Fruit fly (Drosophila melanogaster) whole organism, embryonic: ENCODE measurements around the gene CG42758.

ENCODE experiments used
- Asciz ChIP-seq: fragments of 200-800 bp; sonication (Bioruptor generic); optimal IDR thresholded peaks from 2 replicates; lab custom pipeline; 2017; ENCODE audit warnings: missing biosample characterization, mild to moderate bottlenecking, missing genetic modification characterization, missing genetic modification reagents
- CG16863 ChIP-seq: fragments of 200-800 bp; sonication (Bioruptor generic); optimal IDR thresholded peaks from 3 replicates; lab custom pipeline; 2016; ENCODE audit warnings: missing biosample characterization, missing genetic modification characterization
- CG17359 ChIP-seq: fragments of 200-800 bp; sonication (Bioruptor generic); optimal IDR thresholded peaks from 3 replicates; lab custom pipeline; 2018; ENCODE audit warnings: missing biosample characterization, mild to moderate bottlenecking, missing genetic modification characterization, moderate library complexity
- CG17829 ChIP-seq: fragments of 200-800 bp; optimal IDR thresholded peaks from 2 replicates; lab custom pipeline; 2019; ENCODE audit warnings: missing biosample characterization, mild to moderate bottlenecking, missing genetic modification characterization, moderate library complexity
- CG1832 ChIP-seq: fragments of 200-800 bp; sonication (Bioruptor generic); optimal IDR thresholded peaks from 2 replicates; lab custom pipeline; 2017; ENCODE audit warnings: missing biosample characterization, mild to moderate bottlenecking, missing genetic modification characterization, inconsistent platforms
- CG2199 ChIP-seq: fragments of 200-800 bp; sonication (Bioruptor generic); IDR thresholded peaks from 3 replicates; pipeline ENCODE4 v1.3.6; 2022; ENCODE audit warnings: missing biosample characterization, missing genetic modification characterization
- CG2712 ChIP-seq: fragments of 200-800 bp; optimal IDR thresholded peaks from 3 replicates; lab custom pipeline; 2019; ENCODE audit warnings: missing biosample characterization, mild to moderate bottlenecking, missing genetic modification characterization, moderate library complexity
- CG3065 ChIP-seq: fragments of 200-800 bp; sonication (Bioruptor generic); optimal IDR thresholded peaks from 2 replicates; lab custom pipeline; 2016; ENCODE audit warnings: missing biosample characterization, missing genetic modification characterization
- CG3163 ChIP-seq: fragments of 200-800 bp; sonication (Bioruptor generic); optimal IDR thresholded peaks from 3 replicates; lab custom pipeline; 2016; ENCODE audit warnings: missing biosample characterization, missing genetic modification characterization
- CG3281 ChIP-seq: fragments of 200-800 bp; sonication (Bioruptor generic); optimal IDR thresholded peaks from 3 replicates; lab custom pipeline; 2017; ENCODE audit warnings: missing biosample characterization, mild to moderate bottlenecking, missing genetic modification characterization
- CG34422 ChIP-seq: fragments of 200-800 bp; sonication (Bioruptor generic); IDR thresholded peaks from 3 replicates; pipeline ENCODE4 v1.3.6; 2022; ENCODE audit warnings: missing biosample characterization, missing genetic modification characterization
- CG3838 ChIP-seq: fragments of 200-800 bp; sonication (Bioruptor generic); optimal IDR thresholded peaks from 3 replicates; lab custom pipeline; 2016; ENCODE audit warnings: missing biosample characterization, missing genetic modification characterization
- CG4707 ChIP-seq: fragments of 200-800 bp; sonication (Bioruptor generic); optimal IDR thresholded peaks from 2 replicates; lab custom pipeline; 2018; ENCODE audit warnings: missing biosample characterization, mild to moderate bottlenecking, missing genetic modification characterization, moderate library complexity
- CG6254 ChIP-seq: fragments of 200-800 bp; sonication (Bioruptor generic); optimal IDR thresholded peaks from 3 replicates; lab custom pipeline; 2017; ENCODE audit warnings: mild to moderate bottlenecking, missing biosample characterization, missing genetic modification reagents, missing genetic modification characterization
- CG7928 ChIP-seq: fragments of 200-800 bp; sonication (Bioruptor generic); optimal IDR thresholded peaks from 2 replicates; lab custom pipeline; 2017; ENCODE audit warnings: missing biosample characterization, mild to moderate bottlenecking, missing genetic modification characterization
- CG9215 ChIP-seq: fragments of 200-800 bp; sonication (Bioruptor generic); IDR thresholded peaks from 2 replicates; pipeline ENCODE4 v1.3.6; 2022; ENCODE audit warnings: missing biosample characterization, missing genetic modification characterization
- CG9817 ChIP-seq: fragments of 200-800 bp; sonication (Bioruptor generic); optimal IDR thresholded peaks from 2 replicates; lab custom pipeline; 2018; ENCODE audit warnings: missing biosample characterization, mild to moderate bottlenecking, missing genetic modification characterization, moderate library complexity
- Dbx ChIP-seq: fragments of 200-800 bp; sonication (Bioruptor generic); IDR thresholded peaks from 3 replicates; pipeline ENCODE4 v1.3.6; 2022; ENCODE audit warnings: missing biosample characterization, missing genetic modification characterization
- H2.0 ChIP-seq: fragments of 200-800 bp; sonication (Bioruptor generic); IDR thresholded peaks from 2 replicates; pipeline ENCODE4 v1.3.6; 2022; ENCODE audit warnings: missing biosample characterization, missing genetic modification characterization
- HHEX ChIP-seq: fragments of 200-800 bp; sonication (Bioruptor generic); optimal IDR thresholded peaks from 3 replicates; lab custom pipeline; 2017; ENCODE audit warnings: missing biosample characterization, mild to moderate bottlenecking, missing genetic modification characterization, missing genetic modification reagents
- Hmr ChIP-seq: fragments of 200-800 bp; sonication (Bioruptor generic); optimal IDR thresholded peaks from 3 replicates; lab custom pipeline; 2017; ENCODE audit warnings: mild to moderate bottlenecking, missing biosample characterization, missing genetic modification reagents, missing genetic modification characterization
- NC2α ChIP-seq: fragments of 200-800 bp; sonication (Bioruptor generic); optimal IDR thresholded peaks from 2 replicates; lab custom pipeline; 2016; ENCODE audit warnings: missing biosample characterization, missing genetic modification characterization
- NK7.1 ChIP-seq: fragments of 200-800 bp; sonication (Bioruptor generic); optimal IDR thresholded peaks from 3 replicates; lab custom pipeline; 2016; ENCODE audit warnings: missing biosample characterization, missing genetic modification characterization
- Nf-YB ChIP-seq: fragments of 200-800 bp; sonication (Bioruptor generic); optimal IDR thresholded peaks from 3 replicates; lab custom pipeline; 2019; ENCODE audit warnings: missing biosample characterization, mild to moderate bottlenecking, missing genetic modification characterization, moderate library complexity
- Nf-YC ChIP-seq: fragments of 200-800 bp; optimal IDR thresholded peaks from 3 replicates; lab custom pipeline; 2019; ENCODE audit warnings: missing biosample characterization, mild to moderate bottlenecking, missing genetic modification characterization, moderate library complexity
- Oli ChIP-seq: fragments of 200-800 bp; sonication (Bioruptor generic); optimal IDR thresholded peaks from 2 replicates; lab custom pipeline; 2018; ENCODE audit warnings: missing biosample characterization, mild to moderate bottlenecking, missing genetic modification characterization, moderate library complexity
- Pdp1 ChIP-seq, 2 experiments: fragments of 200-800 bp; sonication (Bioruptor generic); optimal IDR thresholded peaks; 3 replicates each; lab custom pipeline; 2016; ENCODE audit warnings: missing biosample characterization in 2 of 2, missing genetic modification characterization in 2 of 2, mild to moderate bottlenecking in 1 of 2, moderate library complexity in 1 of 2
- abd-A ChIP-seq: fragments of 200-800 bp; sonication (Bioruptor generic); optimal IDR thresholded peaks from 3 replicates; lab custom pipeline; 2019; ENCODE audit warnings: missing biosample characterization, mild to moderate bottlenecking, missing genetic modification characterization, moderate library complexity
- chinmo ChIP-seq: fragments of 200-800 bp; sonication (Bioruptor generic); IDR thresholded peaks from 4 replicates; pipeline ENCODE4 v1.3.6; 2022; ENCODE audit warnings: missing biosample characterization, missing genetic modification characterization; ENCODE audit not compliant: partially characterized antibody
- ewg ChIP-seq: fragments of 200-800 bp; sonication (Bioruptor generic); optimal IDR thresholded peaks from 3 replicates; lab custom pipeline; 2017; ENCODE audit warnings: mild to moderate bottlenecking, missing biosample characterization, missing genetic modification reagents, missing genetic modification characterization
- gsb ChIP-seq: fragments of 200-800 bp; sonication (Bioruptor generic); IDR thresholded peaks from 2 replicates; pipeline ENCODE4 v1.3.6; 2022; ENCODE audit warnings: missing biosample characterization, missing genetic modification characterization
- hkb ChIP-seq, 2 experiments: fragments of 200-800 bp in 1 of 2; fragments of >200 bp in 1 of 2; sonication (Bioruptor generic) in 1 of 2; IDR thresholded peaks in 1 of 2; optimal IDR thresholded peaks in 1 of 2; 2 replicates each; pipeline versions ENCODE4 v1.3.6 to Lab custom; 2017 to 2022; ENCODE audit warnings: missing biosample characterization in 1 of 2, missing genetic modification characterization in 1 of 2
- jigr1 ChIP-seq: fragments of 200-800 bp; sonication (Bioruptor generic); IDR thresholded peaks from 3 replicates; pipeline ENCODE4 v1.3.6; 2022; ENCODE audit warnings: missing biosample characterization, missing genetic modification characterization
- kay ChIP-seq: fragments of 200-800 bp; sonication (Bioruptor generic); optimal IDR thresholded peaks from 2 replicates; lab custom pipeline; 2016; ENCODE audit warnings: missing biosample characterization, missing genetic modification characterization
- nerfin-1 ChIP-seq: fragments of 200-800 bp; sonication (Bioruptor generic); optimal IDR thresholded peaks from 3 replicates; lab custom pipeline; 2019; ENCODE audit warnings: missing biosample characterization, mild to moderate bottlenecking, missing genetic modification characterization, moderate library complexity
- onecut ChIP-seq: fragments of 200-800 bp; sonication (Bioruptor generic); IDR thresholded peaks from 2 replicates; pipeline ENCODE4 v1.3.6; 2022; ENCODE audit warnings: missing biosample characterization, missing genetic modification characterization
- pfk ChIP-seq: fragments of 200-800 bp; sonication (Bioruptor generic); optimal IDR thresholded peaks from 2 replicates; lab custom pipeline; 2018; ENCODE audit warnings: missing biosample characterization, mild to moderate bottlenecking, missing genetic modification characterization, moderate library complexity
- pros ChIP-seq: fragments of 200-800 bp; sonication (Bioruptor generic); optimal IDR thresholded peaks from 3 replicates; lab custom pipeline; 2019; ENCODE audit warnings: missing biosample characterization, mild to moderate bottlenecking, missing genetic modification characterization, moderate library complexity
- pzg ChIP-seq: fragments of 200-800 bp; sonication (Bioruptor generic); optimal IDR thresholded peaks from 3 replicates; lab custom pipeline; 2018; ENCODE audit warnings: missing biosample characterization, mild to moderate bottlenecking, missing genetic modification characterization, moderate library complexity
- row ChIP-seq: fragments of 200-800 bp; sonication (Bioruptor generic); IDR thresholded peaks from 3 replicates; pipeline ENCODE4 v1.3.6; 2022; ENCODE audit warnings: missing biosample characterization, missing genetic modification characterization
- run ChIP-seq: fragments of 200-800 bp; sonication (Bioruptor generic); optimal IDR thresholded peaks from 3 replicates; lab custom pipeline; 2018; ENCODE audit warnings: missing biosample characterization, mild to moderate bottlenecking, missing genetic modification characterization
- seq ChIP-seq: fragments of 200-800 bp; sonication (Bioruptor generic); IDR thresholded peaks from 2 replicates; pipeline ENCODE4 v1.3.6; 2022; ENCODE audit warnings: missing biosample characterization, missing genetic modification characterization
- tll ChIP-seq, 2 experiments: fragments of 200-800 bp in 1 of 2; fragments of >200 bp in 1 of 2; sonication (Bioruptor generic) in 1 of 2; optimal IDR thresholded peaks; 2 replicates each; lab custom pipeline; 2017 to 2019; ENCODE audit warnings: missing biosample characterization in 2 of 2, missing genetic modification characterization in 2 of 2, mild to moderate bottlenecking in 1 of 2, moderate library complexity in 1 of 2
- tna ChIP-seq: fragments of 200-800 bp; sonication (Bioruptor generic); IDR thresholded peaks from 2 replicates; pipeline ENCODE4 v1.3.6; 2022; ENCODE audit warnings: missing biosample characterization, missing genetic modification characterization; ENCODE audit not compliant: partially characterized antibody
- toy ChIP-seq: fragments of 200-800 bp; sonication (Bioruptor generic); IDR thresholded peaks from 2 replicates; pipeline ENCODE4 v1.3.6; 2022; ENCODE audit warnings: missing biosample characterization, missing genetic modification characterization
- twi ChIP-seq: fragments of 200-800 bp; optimal IDR thresholded peaks from 2 replicates; lab custom pipeline; 2019; ENCODE audit warnings: missing biosample characterization, mild to moderate bottlenecking, missing genetic modification characterization, moderate library complexity
- vfl ChIP-seq: fragments of 200-800 bp; sonication (Bioruptor generic); optimal IDR thresholded peaks from 2 replicates; lab custom pipeline; 2016; ENCODE audit warnings: missing biosample characterization, missing genetic modification characterization
- zen ChIP-seq: fragments of 200-800 bp; sonication (Bioruptor generic); optimal IDR thresholded peaks from 3 replicates; lab custom pipeline; 2018; ENCODE audit warnings: missing biosample characterization, mild to moderate bottlenecking, missing genetic modification characterization, moderate library complexity
- zf30C ChIP-seq: fragments of 200-800 bp; sonication (Bioruptor generic); optimal IDR thresholded peaks from 3 replicates; lab custom pipeline; 2018; ENCODE audit warnings: missing biosample characterization, mild to moderate bottlenecking, missing genetic modification characterization

Gene CG42758

DNA sequence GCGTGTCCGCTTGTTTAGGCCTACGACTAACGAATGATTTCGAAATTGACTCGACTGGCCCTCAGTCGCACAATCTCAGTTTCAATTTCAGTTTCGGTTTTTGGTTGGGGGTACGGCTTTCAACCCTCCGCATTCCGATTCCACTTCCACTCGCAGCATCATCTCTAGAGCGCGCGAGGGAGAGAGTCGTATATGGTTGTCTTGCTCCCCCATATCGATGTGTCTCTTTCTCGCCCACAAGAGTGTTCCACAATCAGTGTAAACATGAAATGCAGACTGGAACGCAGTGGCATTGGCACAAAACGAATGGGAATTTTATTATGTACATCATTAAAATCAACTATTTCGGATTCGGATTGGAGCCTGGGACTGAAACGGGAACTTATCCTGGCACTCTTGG is 32.3 kb downstream of the CG42758 start, which contains the start of gene HGTX:
TSS of gene HGTX (minus strand) at position 38 of the 400 bp plus-strand sequence.
- TF ChIP-seq CG3838 (GFP tag; lab: Kevin White, UChicago) (no peak), Nf-YB (GFP tag; lab: Kevin White, UChicago) (peak; percentile 93), pfk (GFP tag; lab: Kevin White, UChicago) (peak; percentile 99), CG2712 (tag; lab: Kevin White, UChicago) (peak; percentile 25), Pdp1 (GFP tag; optimal IDR thresholded peaks at IDR 0.05; lab: Kevin White, UChicago) (no peak), Dbx (GFP tag; lab: Robert Waterston, UW) (no peak), CG34422 (GFP tag; lab: Robert Waterston, UW) (0 out of 3 replicates have a peak, but pooled peaks have one; percentile 14), vfl (GFP tag; lab: Kevin White, UChicago) (no peak), HHEX (no peak), CG9817 (no peak), toy (GFP tag; lab: Robert Waterston, UW) (no peak), CG3065 (GFP tag; lab: Kevin White, UChicago) (peak; percentile 11), twi (tag; lab: Kevin White, UChicago) (no peak), tna (GFP tag; lab: Robert Waterston, UW) (0 out of 2 replicates have a peak, but pooled peaks have one; percentile 43), Asciz (GFP tag; lab: Kevin White, UChicago) (no peak), CG3163 (no peak), CG17359 (tag; lab: Kevin White, UChicago) (no peak), Oli (no peak), CG6254 (GFP tag; lab: Kevin White, UChicago) (no peak), row (GFP tag; lab: Robert Waterston, UW) (no peak), jigr1 (GFP tag; lab: Robert Waterston, UW) (no peak), zf30C (GFP tag; lab: Kevin White, UChicago) (peak; percentile 0), CG3281 (GFP tag; lab: Kevin White, UChicago) (no peak), zen (tag; lab: Kevin White, UChicago) (peak; percentile 60), CG17829 (tag; lab: Kevin White, UChicago) (peak; percentile 33), onecut (no peak), CG4707 (GFP tag; lab: Kevin White, UChicago) (no peak), gsb (GFP tag; lab: Robert Waterston, UW) (no peak), abd-A (tag; lab: Kevin White, UChicago) (peak; percentile 58), hkb (optimal IDR thresholded peaks at IDR 0.05; lab: Kevin White, UChicago) (peak; percentile 37), hkb (GFP tag; IDR thresholded peaks at IDR 0.05; lab: Robert Waterston, UW) (no peak), H2.0 (GFP tag; lab: Robert Waterston, UW) (no peak), NK7.1 (GFP tag; lab: Kevin White, UChicago) (no peak), CG9215 (GFP tag; lab: Robert Waterston, UW) (no peak), kay (GFP tag; lab: Kevin White, UChicago) (no peak), CG1832 (GFP tag; lab: Kevin White, UChicago) (peak; percentile 96), CG7928 (GFP tag; lab: Kevin White, UChicago) (no peak), CG16863 (no peak), tll (GFP tag; optimal IDR thresholded peaks at IDR 0.05; lab: Kevin White, UChicago) (peak; percentile 56 to 60), Hmr (GFP tag; lab: Kevin White, UChicago) (no peak), chinmo (GFP tag; lab: Robert Waterston, UW) (0 out of 4 replicates have a peak, but pooled peaks have one; percentile 68), NC2α (GFP tag; lab: Kevin White, UChicago) (no peak), run (tag; lab: Kevin White, UChicago) (no peak), nerfin-1 (tag; lab: Kevin White, UChicago) (peak; percentile 53), pzg (GFP tag; lab: Kevin White, UChicago) (no peak), seq (GFP tag; lab: Robert Waterston, UW) (peak; percentile 70), Nf-YC (tag; lab: Kevin White, UChicago) (peak; percentile 95), ewg (peak; percentile 74), pros (peak; percentile 4), CG2199 (peak; percentile 81; the same call in 2 of the 3 replicates)
